Fruit fly (Drosophila melanogaster): Measurements from ENCODE around the gene Srlp.

Gene Srlp

dm6 chr3R:12442601-12443533 is 9.0 kb downstream of the Srlp start (continued):
- peak; percentile 22 for TF ChIP-seq sd (tag; optimal IDR thresholded peaks at IDR 0.05)
- TF ChIP-seq Max (GFP tag; optimal IDR thresholded peaks at IDR 0.05), result peak; percentile 23
- TF ChIP-seq Meics (GFP tag; optimal IDR thresholded peaks at IDR 0.05), result peak; percentile 60
- TF ChIP-seq Usf (GFP tag; optimal IDR thresholded peaks at IDR 0.05), result peak; percentile 33
- TF ChIP-seq lbe (GFP tag; optimal IDR thresholded peaks at IDR 0.05), result peak; percentile 67
- peak; percentile 12 for TF ChIP-seq tap (tag; optimal IDR thresholded peaks at IDR 0.05)
- TF ChIP-seq lilli (GFP tag; optimal IDR thresholded peaks at IDR 0.05), result peak; percentile 56
- TF ChIP-seq Fer1 (GFP tag; optimal IDR thresholded peaks at IDR 0.05), result peak; percentile 33
- peak; percentile 61 for TF ChIP-seq CG9215 (GFP tag; IDR thresholded peaks at IDR 0.05)
- TF ChIP-seq Rfx (GFP tag; IDR thresholded peaks at IDR 0.05), result peak; percentile 44
- TF ChIP-seq phol (tag; optimal IDR thresholded peaks at IDR 0.05), result peak; percentile 1
- 0 out of 2 replicates have a peak, but pooled peaks have one; percentile 24 for TF ChIP-seq stc (GFP tag; IDR thresholded peaks at IDR 0.05)
- TF ChIP-seq CG8924 (tag; optimal IDR thresholded peaks at IDR 0.05), result peak; percentile 27
- peak; percentile 7; the same call in 1 of the 3 replicates for TF ChIP-seq so (GFP tag; IDR thresholded peaks at IDR 0.05)
- TF ChIP-seq CG31224 (GFP tag; IDR thresholded peaks at IDR 0.05), result 0 out of 2 replicates have a peak, but pooled peaks have one; percentile 36
- TF ChIP-seq unpg (GFP tag; optimal IDR thresholded peaks at IDR 0.05), result peak; percentile 34
- TF ChIP-seq Hand (GFP tag; optimal IDR thresholded peaks at IDR 0.05), result peak; percentile 4
- 0 out of 3 replicates have a peak, but pooled peaks have one; percentile 7 for TF ChIP-seq CG17361 (GFP tag; IDR thresholded peaks at IDR 0.05)
- TF ChIP-seq ftz-f1 (GFP tag; optimal IDR thresholded peaks at IDR 0.05), result peak; percentile 64
- TF ChIP-seq CG31388 (GFP tag; optimal IDR thresholded peaks at IDR 0.05), result no peak
- no peak for TF ChIP-seq Blimp-1 (GFP tag; optimal IDR thresholded peaks at IDR 0.05)
- no peak for TF ChIP-seq chm (GFP tag; IDR thresholded peaks at IDR 0.05)
- TF ChIP-seq Ssrp (tag; optimal IDR thresholded peaks at IDR 0.05), result no peak
- peak; percentile 23 for TF ChIP-seq D19B (GFP tag; optimal IDR thresholded peaks at IDR 0.05)
- TF ChIP-seq CG3163 (GFP tag; optimal IDR thresholded peaks at IDR 0.05), result peak; percentile 4
- TF ChIP-seq ase (GFP tag; IDR thresholded peaks at IDR 0.05), result no peak
- no peak for TF ChIP-seq CG11723 (GFP tag; optimal IDR thresholded peaks at IDR 0.05)
- no peak for TF ChIP-seq CG14965 (GFP tag; optimal IDR thresholded peaks at IDR 0.05; ENCODE audit: borderline replicate concordance)
- peak; percentile 35 for TF ChIP-seq Fer3 (tag; optimal IDR thresholded peaks at IDR 0.05)
- TF ChIP-seq sens (GFP tag), result peak; percentile 79
- TF ChIP-seq ATbp (GFP tag; optimal IDR thresholded peaks at IDR 0.05), result no peak
- peak; percentile 8; the same call in 1 of the 2 replicates for TF ChIP-seq E2f2 (GFP tag; IDR thresholded peaks at IDR 0.05)
- peak; percentile 53 for TF ChIP-seq CG13424 (tag; optimal IDR thresholded peaks at IDR 0.05)
- TF ChIP-seq CG13296 (GFP tag; optimal IDR thresholded peaks at IDR 0.05), result peak; percentile 9
- TF ChIP-seq CG12155 (GFP tag; optimal IDR thresholded peaks at IDR 0.05), result peak; percentile 6
- peak; percentile 29; the same call in 1 of the 2 replicates for TF ChIP-seq Ptx1 (GFP tag; IDR thresholded peaks at IDR 0.05)
- TF ChIP-seq CG10654 (GFP tag; optimal IDR thresholded peaks at IDR 0.05), result no peak
- TF ChIP-seq Hr51 (GFP tag; optimal IDR thresholded peaks at IDR 0.05), result peak in 1 of 2 experiments; percentile 63
- TF ChIP-seq Med (GFP tag), result peak; percentile 83
- peak in 1 of 2 experiments; percentile 27 for TF ChIP-seq Pdp1 (GFP tag; optimal IDR thresholded peaks at IDR 0.05)
- TF ChIP-seq CG7987 (GFP tag; optimal IDR thresholded peaks at IDR 0.05), result peak; percentile 99
- TF ChIP-seq corto (GFP tag; optimal IDR thresholded peaks at IDR 0.05), result peak; percentile 50
- no peak for TF ChIP-seq nerfin-1 (tag; optimal IDR thresholded peaks at IDR 0.05)
- TF ChIP-seq CG18599 (GFP tag; optimal IDR thresholded peaks at IDR 0.05), result peak; percentile 67
- peak; percentile 8 for TF ChIP-seq Xbp1 (GFP tag; optimal IDR thresholded peaks at IDR 0.05)
- 0 out of 3 replicates have a peak, but pooled peaks have one; percentile 8 for TF ChIP-seq CG34224 (GFP tag; IDR thresholded peaks at IDR 0.05; ENCODE audit: partially characterized antibody)
- TF ChIP-seq grau (tag; optimal IDR thresholded peaks at IDR 0.05), result peak; percentile 64
